Fruit fly (Drosophila melanogaster) whole organism, embryonic: ENCODE data around the gene Obp19b.

Source experiments
- B-H1 ChIP-seq: fragments of 200-800 bp; sonication (Bioruptor generic); IDR thresholded peaks from 3 replicates; pipeline ENCODE4 v1.3.6; 2022; ENCODE audit warnings: missing biosample characterization, missing genetic modification characterization
- Bteb2 ChIP-seq: fragments of 200-800 bp; sonication (Bioruptor generic); optimal IDR thresholded peaks from 2 replicates; lab custom pipeline; 2016; ENCODE audit warnings: missing biosample characterization, missing genetic modification characterization
- CG10209 ChIP-seq: fragments of 200-800 bp; sonication (Bioruptor generic); optimal IDR thresholded peaks from 3 replicates; lab custom pipeline; 2017; ENCODE audit warnings: missing biosample characterization, mild to moderate bottlenecking, missing genetic modification characterization, missing genetic modification reagents
- CG10959 ChIP-seq: fragments of 200-800 bp; sonication (Bioruptor generic); IDR thresholded peaks from 2 replicates; pipeline ENCODE4 v1.3.6; 2022; ENCODE audit warnings: missing biosample characterization, missing genetic modification characterization
- CG12299 ChIP-seq: fragments of 200-800 bp; sonication (Bioruptor generic); optimal IDR thresholded peaks from 2 replicates; lab custom pipeline; 2018; ENCODE audit warnings: missing biosample characterization, mild to moderate bottlenecking, missing genetic modification characterization
- CG13424 ChIP-seq: fragments of 200-800 bp; sonication (Bioruptor generic); optimal IDR thresholded peaks from 2 replicates; lab custom pipeline; 2019; ENCODE audit warnings: missing biosample characterization, mild to moderate bottlenecking, missing genetic modification characterization, moderate library complexity
- CG13775 ChIP-seq: fragments of 200-800 bp; sonication (Bioruptor generic); optimal IDR thresholded peaks from 3 replicates; lab custom pipeline; 2017; ENCODE audit warnings: missing biosample characterization, mild to moderate bottlenecking, missing genetic modification characterization
- CG16863 ChIP-seq: fragments of 200-800 bp; sonication (Bioruptor generic); optimal IDR thresholded peaks from 3 replicates; lab custom pipeline; 2016; ENCODE audit warnings: missing biosample characterization, missing genetic modification characterization
- CG17612 ChIP-seq: fragments of 200-800 bp; sonication (Bioruptor generic); IDR thresholded peaks from 2 replicates; pipeline ENCODE4 v1.3.6; 2022; ENCODE audit warnings: missing biosample characterization, missing genetic modification characterization
- CG18262 ChIP-seq: fragments of 200-800 bp; optimal IDR thresholded peaks from 3 replicates; lab custom pipeline; 2019; ENCODE audit warnings: missing biosample characterization, mild to moderate bottlenecking, missing genetic modification characterization, moderate library complexity
- CG32767 ChIP-seq: fragments of 200-800 bp; sonication (Bioruptor generic); IDR thresholded peaks from 2 replicates; pipeline ENCODE4 v1.3.6; 2022; ENCODE audit warnings: missing biosample characterization, missing genetic modification characterization
- CG33557 ChIP-seq: fragments of 200-800 bp; sonication (Bioruptor generic); optimal IDR thresholded peaks from 2 replicates; lab custom pipeline; 2019; ENCODE audit warnings: missing biosample characterization, mild to moderate bottlenecking, missing genetic modification characterization, moderate library complexity
- CG8089 ChIP-seq: fragments of 200-800 bp; sonication (Bioruptor generic); optimal IDR thresholded peaks from 3 replicates; lab custom pipeline; 2016; ENCODE audit warnings: missing biosample characterization, missing genetic modification characterization
- CG8290 ChIP-seq, 3 experiments: fragments of 200-800 bp; sonication (Bioruptor generic); optimal IDR thresholded peaks; 2 replicates each; lab custom pipeline; 2016 to 2019; ENCODE audit warnings: missing biosample characterization in 3 of 3, missing genetic modification characterization in 3 of 3, mild to moderate bottlenecking in 2 of 3, moderate library complexity in 1 of 3
- CG9817 ChIP-seq: fragments of 200-800 bp; sonication (Bioruptor generic); optimal IDR thresholded peaks from 2 replicates; lab custom pipeline; 2018; ENCODE audit warnings: missing biosample characterization, mild to moderate bottlenecking, missing genetic modification characterization, moderate library complexity
- Camta ChIP-seq: fragments of 200-800 bp; sonication (Bioruptor generic); optimal IDR thresholded peaks from 2 replicates; lab custom pipeline; 2016; ENCODE audit warnings: missing biosample characterization, missing genetic modification characterization
- CoRest ChIP-seq: fragments of 200-800 bp; sonication (Bioruptor generic); optimal IDR thresholded peaks from 3 replicates; lab custom pipeline; 2018; ENCODE audit warnings: missing biosample characterization, mild to moderate bottlenecking, missing genetic modification characterization, moderate library complexity
- Deaf1 ChIP-seq: fragments of 200-800 bp; optimal IDR thresholded peaks from 3 replicates; lab custom pipeline; 2019; ENCODE audit warnings: missing biosample characterization, mild to moderate bottlenecking, missing genetic modification characterization, moderate library complexity
- Doc3 ChIP-seq: fragments of 200-800 bp; sonication (Bioruptor generic); IDR thresholded peaks from 3 replicates; pipeline ENCODE4 v1.3.6; 2022; ENCODE audit warnings: missing biosample characterization, missing genetic modification characterization; ENCODE audit not compliant: partially characterized antibody
- E2f1 ChIP-seq: fragments of 200-800 bp; sonication (Bioruptor generic); IDR thresholded peaks from 2 replicates; pipeline ENCODE4 v1.3.6; 2022; ENCODE audit warnings: missing biosample characterization, missing genetic modification characterization
- Ets97D ChIP-seq: fragments of 200-800 bp; sonication (Bioruptor generic); optimal IDR thresholded peaks from 3 replicates; lab custom pipeline; 2016; ENCODE audit warnings: missing biosample characterization, missing genetic modification characterization
- HLH4C ChIP-seq: fragments of 200-800 bp; sonication (Bioruptor generic); IDR thresholded peaks from 3 replicates; pipeline ENCODE4 v1.3.6; 2022; ENCODE audit warnings: missing biosample characterization, missing genetic modification characterization; ENCODE audit not compliant: partially characterized antibody
- HLH54F ChIP-seq: fragments of 200-800 bp; sonication (Bioruptor generic); optimal IDR thresholded peaks from 3 replicates; lab custom pipeline; 2016; ENCODE audit warnings: missing biosample characterization, missing genetic modification characterization
- Jarid2 ChIP-seq: fragments of 200-800 bp; sonication (Bioruptor generic); optimal IDR thresholded peaks from 3 replicates; lab custom pipeline; 2017; ENCODE audit warnings: mild to moderate bottlenecking, missing biosample characterization, missing genetic modification reagents, missing genetic modification characterization
- Meics ChIP-seq: fragments of 200-800 bp; sonication (Bioruptor generic); optimal IDR thresholded peaks from 2 replicates; lab custom pipeline; 2017; ENCODE audit warnings: missing biosample characterization, mild to moderate bottlenecking, missing genetic modification characterization
- Oli ChIP-seq: fragments of 200-800 bp; sonication (Bioruptor generic); optimal IDR thresholded peaks from 2 replicates; lab custom pipeline; 2018; ENCODE audit warnings: missing biosample characterization, mild to moderate bottlenecking, missing genetic modification characterization, moderate library complexity
- Rfx ChIP-seq: fragments of 200-800 bp; sonication (Bioruptor generic); IDR thresholded peaks from 2 replicates; pipeline ENCODE4 v1.3.6; 2022; ENCODE audit warnings: missing biosample characterization, missing genetic modification characterization
- Sox100B ChIP-seq: fragments of 200-800 bp; sonication (Bioruptor generic); optimal IDR thresholded peaks from 3 replicates; lab custom pipeline; 2018; ENCODE audit warnings: missing biosample characterization, mild to moderate bottlenecking, missing genetic modification characterization
- TFAM ChIP-seq: fragments of 200-800 bp; sonication (Bioruptor generic); optimal IDR thresholded peaks from 2 replicates; lab custom pipeline; 2017; ENCODE audit warnings: missing biosample characterization, missing genetic modification characterization, inconsistent platforms
- YL-1 ChIP-seq: fragments of 200-800 bp; sonication (Bioruptor generic); optimal IDR thresholded peaks from 3 replicates; lab custom pipeline; 2017; ENCODE audit warnings: missing biosample characterization, mild to moderate bottlenecking, missing genetic modification characterization
- bigmax ChIP-seq: fragments of 200-800 bp; sonication (Bioruptor generic); optimal IDR thresholded peaks from 2 replicates; lab custom pipeline; 2018; ENCODE audit warnings: missing biosample characterization, mild to moderate bottlenecking, missing genetic modification characterization
- bsh ChIP-seq, 2 experiments: fragments of 200-800 bp; sonication (Bioruptor generic); optimal IDR thresholded peaks; 2 replicates each; lab custom pipeline; 2017 to 2018; ENCODE audit warnings: mild to moderate bottlenecking in 2 of 2, missing biosample characterization in 2 of 2, missing genetic modification characterization in 2 of 2, moderate library complexity in 1 of 2
- cas ChIP-seq: fragments of 200-800 bp; sonication (Bioruptor generic); IDR thresholded peaks from 2 replicates; pipeline ENCODE4 v1.3.6; 2022; ENCODE audit warnings: missing biosample characterization, missing genetic modification characterization
- ci ChIP-seq: fragments of 200-800 bp; sonication (Bioruptor generic); IDR thresholded peaks from 3 replicates; pipeline ENCODE4 v1.3.6; 2022; ENCODE audit warnings: missing biosample characterization, missing genetic modification characterization
- dmrt11E ChIP-seq: fragments of 200-800 bp; sonication (Bioruptor generic); optimal IDR thresholded peaks from 3 replicates; lab custom pipeline; 2018; ENCODE audit warnings: missing biosample characterization, mild to moderate bottlenecking, missing genetic modification characterization, moderate library complexity
- fd64A ChIP-seq: fragments of 200-800 bp; sonication (Bioruptor generic); optimal IDR thresholded peaks from 3 replicates; lab custom pipeline; 2018; ENCODE audit warnings: missing biosample characterization, mild to moderate bottlenecking, missing genetic modification characterization
- jigr1 ChIP-seq: fragments of 200-800 bp; sonication (Bioruptor generic); IDR thresholded peaks from 3 replicates; pipeline ENCODE4 v1.3.6; 2022; ENCODE audit warnings: missing biosample characterization, missing genetic modification characterization
- jing ChIP-seq: fragments of 200-800 bp; sonication (Bioruptor generic); optimal IDR thresholded peaks from 2 replicates; lab custom pipeline; 2018; ENCODE audit warnings: missing biosample characterization, mild to moderate bottlenecking, missing genetic modification characterization
- kah ChIP-seq: fragments of 200-800 bp; sonication (Bioruptor generic); optimal IDR thresholded peaks from 2 replicates; lab custom pipeline; 2018; ENCODE audit warnings: missing biosample characterization, mild to moderate bottlenecking, missing genetic modification characterization
- klu ChIP-seq: fragments of 200-800 bp; sonication (Bioruptor generic); IDR thresholded peaks from 2 replicates; pipeline ENCODE4 v1.3.6; 2022; ENCODE audit warnings: missing biosample characterization, missing genetic modification characterization
- knrl ChIP-seq: fragments of 200-800 bp; sonication (Bioruptor generic); IDR thresholded peaks from 3 replicates; pipeline ENCODE4 v1.3.6; 2022; ENCODE audit warnings: missing biosample characterization, missing genetic modification characterization; ENCODE audit not compliant: partially characterized antibody
- lbe ChIP-seq: fragments of 200-800 bp; sonication (Bioruptor generic); optimal IDR thresholded peaks from 2 replicates; lab custom pipeline; 2016; ENCODE audit warnings: missing biosample characterization, mild to moderate bottlenecking, missing genetic modification characterization
- lilli ChIP-seq: fragments of 200-800 bp; sonication (Bioruptor generic); optimal IDR thresholded peaks from 3 replicates; lab custom pipeline; 2016; ENCODE audit warnings: missing biosample characterization, missing genetic modification characterization
- nmo ChIP-seq: fragments of 200-800 bp; sonication (Bioruptor generic); optimal IDR thresholded peaks from 2 replicates; lab custom pipeline; 2018; ENCODE audit warnings: missing biosample characterization, mild to moderate bottlenecking, missing genetic modification characterization, moderate library complexity
- oc ChIP-seq: fragments of 200-800 bp; sonication (Bioruptor generic); optimal IDR thresholded peaks from 2 replicates; lab custom pipeline; 2018; ENCODE audit warnings: missing biosample characterization, mild to moderate bottlenecking, missing genetic modification characterization, moderate library complexity
- ranshi ChIP-seq: fragments of 200-800 bp; sonication (Bioruptor generic); IDR thresholded peaks from 2 replicates; pipeline ENCODE4 v1.3.6; 2022; ENCODE audit warnings: missing biosample characterization, missing genetic modification characterization
- sug ChIP-seq: fragments of 200-800 bp; optimal IDR thresholded peaks from 2 replicates; lab custom pipeline; 2019; ENCODE audit warnings: missing biosample characterization, mild to moderate bottlenecking, missing genetic modification characterization, moderate library complexity
- wor ChIP-seq: fragments of 200-800 bp; sonication (Bioruptor generic); IDR thresholded peaks from 2 replicates; pipeline ENCODE4 v1.3.6; 2022; ENCODE audit warnings: missing biosample characterization, missing genetic modification characterization

Gene Obp19b

dm6 chrX:20394066-20394913, 22.2 kb upstream of the Obp19b start, which contains the start of gene HERC2 (continued):
- no peak for TF ChIP-seq B-H1 (GFP tag; lab: Robert Waterston, UW)
- TF ChIP-seq CG16863 (GFP tag; lab: Kevin White, UChicago): peak; percentile 10
- TF ChIP-seq CoRest (tag; lab: Kevin White, UChicago): peak; percentile 39
- no peak for TF ChIP-seq CG8290 (GFP tag; optimal IDR thresholded peaks at IDR 0.05; lab: Kevin White, UChicago)
- TF ChIP-seq CG8290 (tag; optimal IDR thresholded peaks at IDR 0.05; lab: Kevin White, UChicago): no peak
- TF ChIP-seq wor: no peak
- peak; percentile 52 for TF ChIP-seq HLH54F (GFP tag; lab: Kevin White, UChicago)
- TF ChIP-seq klu (GFP tag; lab: Robert Waterston, UW): no peak
- TF ChIP-seq nmo: peak; percentile 45
- peak; percentile 6 for TF ChIP-seq dmrt11E
- TF ChIP-seq bsh (GFP tag; optimal IDR thresholded peaks at IDR 0.05; lab: Kevin White, UChicago): peak in 1 of 2 experiments; percentile 40
- TF ChIP-seq CG32767 (GFP tag; lab: Robert Waterston, UW): no peak
- TF ChIP-seq CG10209 (GFP tag; lab: Kevin White, UChicago): no peak
- TF ChIP-seq fd64A: no peak
- TF ChIP-seq Rfx (GFP tag; lab: Robert Waterston, UW): peak; percentile 81
- TF ChIP-seq YL-1 (GFP tag; lab: Kevin White, UChicago): peak; percentile 15
- TF ChIP-seq Ets97D: peak; percentile 41
- peak; percentile 85 for TF ChIP-seq knrl (GFP tag; lab: Robert Waterston, UW)
- peak; percentile 34 for TF ChIP-seq CG13775 (GFP tag; lab: Kevin White, UChicago)
- peak; percentile 15 for TF ChIP-seq Oli (tag; lab: Kevin White, UChicago)
- 0 out of 2 replicates have a peak, but pooled peaks have one; percentile 12 for TF ChIP-seq CG17612 (GFP tag; lab: Robert Waterston, UW)
- TF ChIP-seq oc: peak; percentile 70
- no peak for TF ChIP-seq jing (GFP tag; lab: Kevin White, UChicago)
- peak; percentile 7 for TF ChIP-seq Meics (GFP tag; lab: Kevin White, UChicago)
- TF ChIP-seq kah: no peak
- no peak for TF ChIP-seq Deaf1 (tag; lab: Kevin White, UChicago)
- no peak; the same call in 1 of the 2 replicates for TF ChIP-seq ranshi (GFP tag; lab: Robert Waterston, UW)
- TF ChIP-seq lilli (GFP tag; lab: Kevin White, UChicago): peak; percentile 66
- no peak for TF ChIP-seq Jarid2
- TF ChIP-seq bigmax (GFP tag; lab: Kevin White, UChicago): no peak
- no peak for TF ChIP-seq sug
- TF ChIP-seq E2f1 (GFP tag; lab: Robert Waterston, UW): peak; percentile 31; the same call in 1 of the 2 replicates
- no peak for TF ChIP-seq Camta (GFP tag; lab: Kevin White, UChicago)
- TF ChIP-seq CG10959: no peak
- TF ChIP-seq CG12299: no peak
- TF ChIP-seq CG9817 (tag; lab: Kevin White, UChicago): peak; percentile 51
- no peak for TF ChIP-seq CG18262 (tag; lab: Kevin White, UChicago)
- TF ChIP-seq Sox100B (GFP tag; lab: Kevin White, UChicago): no peak
- no peak for TF ChIP-seq CG33557 (GFP tag; lab: Kevin White, UChicago)
- no peak for TF ChIP-seq jigr1 (GFP tag; lab: Robert Waterston, UW)
- TF ChIP-seq cas (GFP tag; lab: Robert Waterston, UW): peak; percentile 39; the same call in 1 of the 2 replicates
- no peak for TF ChIP-seq lbe (GFP tag; lab: Kevin White, UChicago)
- peak; percentile 21 for TF ChIP-seq CG8089 (GFP tag; lab: Kevin White, UChicago)
- peak; percentile 31 for TF ChIP-seq CG13424 (tag; lab: Kevin White, UChicago)
- peak; percentile 93 for TF ChIP-seq HLH4C (GFP tag; lab: Robert Waterston, UW)
- TF ChIP-seq TFAM (GFP tag; lab: Kevin White, UChicago): no peak
- TF ChIP-seq Bteb2 (GFP tag; lab: Kevin White, UChicago): no peak
- 0 out of 3 replicates have a peak, but pooled peaks have one; percentile 15 for TF ChIP-seq ci (GFP tag; lab: Robert Waterston, UW)
- peak; percentile 78 for TF ChIP-seq Doc3 (GFP tag; lab: Robert Waterston, UW)
